Fruit fly (Drosophila melanogaster): Measurements from ENCODE around the gene Dhc98D.

Gene Dhc98D

DNA sequence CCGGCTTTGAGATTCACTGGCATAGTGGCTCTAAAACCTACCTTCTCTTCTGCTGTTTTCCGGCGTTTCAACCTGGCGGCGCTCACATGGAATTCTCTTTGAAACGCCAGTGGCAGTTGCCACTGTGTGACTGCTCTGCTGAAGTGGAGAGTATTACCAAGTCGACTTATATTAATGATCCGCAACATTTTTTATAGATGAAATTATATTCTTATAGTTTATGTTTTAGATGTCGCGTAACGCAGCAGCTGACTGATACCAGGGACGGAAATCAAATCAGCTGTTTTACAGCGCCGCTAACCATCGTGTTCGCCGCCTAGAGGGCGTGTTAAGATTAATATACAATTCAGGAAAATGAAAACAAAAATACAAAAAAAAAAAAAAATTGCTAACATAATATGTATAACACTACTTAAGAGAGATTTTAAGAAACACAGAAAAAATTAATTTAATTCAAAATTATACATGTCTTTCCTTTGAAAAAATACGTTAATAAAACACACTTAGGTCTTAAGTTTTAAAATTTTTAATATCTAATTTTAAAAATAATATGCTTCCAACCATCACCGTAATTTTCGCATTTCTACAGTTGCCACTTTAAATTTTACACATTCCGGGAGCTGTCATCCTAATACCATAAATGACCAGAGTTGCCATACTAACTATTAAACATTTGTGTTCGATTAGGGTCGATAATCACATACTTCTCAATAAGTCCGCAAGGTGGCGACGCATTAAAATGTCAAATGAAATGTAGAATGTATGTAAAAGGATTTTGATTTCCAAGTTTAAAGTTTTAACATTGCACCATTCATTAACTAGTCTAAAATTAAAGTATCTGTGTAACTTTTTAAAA lies 58.0 kb downstream of the Dhc98D start, which contains the start of gene mIF2 (continued):
- no peak for TF ChIP-seq PHDP (tag; optimal IDR thresholded peaks at IDR 0.05)
- no peak for TF ChIP-seq nau (GFP tag; optimal IDR thresholded peaks at IDR 0.05)
- no peak for TF ChIP-seq danr (GFP tag; IDR thresholded peaks at IDR 0.05)
- no peak for TF ChIP-seq Atf3 (GFP tag; optimal IDR thresholded peaks at IDR 0.05)
- no peak for TF ChIP-seq org-1 (GFP tag; optimal IDR thresholded peaks at IDR 0.05)
- no peak for TF ChIP-seq vfl (GFP tag; optimal IDR thresholded peaks at IDR 0.05)
- TF ChIP-seq CG8290 (GFP tag; optimal IDR thresholded peaks at IDR 0.05), result peak; percentile 33
- peak in 1 of 2 experiments; percentile 61 for TF ChIP-seq CG8290 (tag; optimal IDR thresholded peaks at IDR 0.05)
- peak; percentile 26 for TF ChIP-seq nmo (GFP tag; optimal IDR thresholded peaks at IDR 0.05)
- TF ChIP-seq CG10431 (GFP tag; optimal IDR thresholded peaks at IDR 0.05), result no peak
- TF ChIP-seq CG7556 (GFP tag; optimal IDR thresholded peaks at IDR 0.05), result no peak
- TF ChIP-seq CG4707 (GFP tag; optimal IDR thresholded peaks at IDR 0.05), result no peak
- TF ChIP-seq zfh1 (GFP tag; IDR thresholded peaks at IDR 0.05), result no peak
- 0 out of 2 replicates have a peak, but pooled peaks have one; percentile 18 for TF ChIP-seq E2f1 (GFP tag; IDR thresholded peaks at IDR 0.05)
- TF ChIP-seq CG18619 (GFP tag; optimal IDR thresholded peaks at IDR 0.05), result no peak
- TF ChIP-seq CG7786 (GFP tag; optimal IDR thresholded peaks at IDR 0.05), result no peak
- no peak for TF ChIP-seq Oaz (GFP tag; IDR thresholded peaks at IDR 0.05)
- no peak for TF ChIP-seq Aef1 (GFP tag; IDR thresholded peaks at IDR 0.05)
- TF ChIP-seq Adf1 (GFP tag; IDR thresholded peaks at IDR 0.05), result no peak
- TF ChIP-seq CG5245 (GFP tag; optimal IDR thresholded peaks at IDR 0.05), result no peak
- no peak for TF ChIP-seq CG31388 (GFP tag; optimal IDR thresholded peaks at IDR 0.05)
- no peak for TF ChIP-seq twi (tag; optimal IDR thresholded peaks at IDR 0.05)
- TF ChIP-seq toy (GFP tag; IDR thresholded peaks at IDR 0.05), result no peak
- TF ChIP-seq CG10147 (GFP tag; optimal IDR thresholded peaks at IDR 0.05), result no peak
- TF ChIP-seq CG1792 (GFP tag; optimal IDR thresholded peaks at IDR 0.05), result no peak
- TF ChIP-seq CG4328 (GFP tag; optimal IDR thresholded peaks at IDR 0.05), result no peak
- TF ChIP-seq emc (GFP tag; optimal IDR thresholded peaks at IDR 0.05), result no peak
- peak; percentile 33 for TF ChIP-seq Xbp1 (GFP tag; optimal IDR thresholded peaks at IDR 0.05)
- TF ChIP-seq chinmo (GFP tag; IDR thresholded peaks at IDR 0.05; ENCODE audit: partially characterized antibody), result no peak
- no peak for TF ChIP-seq Asciz (GFP tag; optimal IDR thresholded peaks at IDR 0.05)
- no peak for TF ChIP-seq lmd (GFP tag; IDR thresholded peaks at IDR 0.05)
- TF ChIP-seq corto (GFP tag; optimal IDR thresholded peaks at IDR 0.05), result no peak
- no peak for TF ChIP-seq disco-r (GFP tag; optimal IDR thresholded peaks at IDR 0.05)
- TF ChIP-seq CG17829 (tag; optimal IDR thresholded peaks at IDR 0.05), result peak; percentile 30
- TF ChIP-seq CoRest (tag; optimal IDR thresholded peaks at IDR 0.05), result peak; percentile 27
- TF ChIP-seq Hmr (GFP tag; optimal IDR thresholded peaks at IDR 0.05), result peak; percentile 41
- TF ChIP-seq exex (tag; optimal IDR thresholded peaks at IDR 0.05), result no peak
- no peak for TF ChIP-seq kay (GFP tag; optimal IDR thresholded peaks at IDR 0.05)
- no peak for TF ChIP-seq unpg (GFP tag; optimal IDR thresholded peaks at IDR 0.05)
- TF ChIP-seq ranshi (GFP tag; IDR thresholded peaks at IDR 0.05), result no peak
- no peak for TF ChIP-seq CG9609 (GFP tag; optimal IDR thresholded peaks at IDR 0.05)
- TF ChIP-seq CG2712 (tag; optimal IDR thresholded peaks at IDR 0.05), result peak; percentile 31
- TF ChIP-seq NC2α (GFP tag; optimal IDR thresholded peaks at IDR 0.05), result no peak
- TF ChIP-seq BEAF-32 (GFP tag; optimal IDR thresholded peaks at IDR 0.05), result peak; percentile 20
- peak; percentile 51 for TF ChIP-seq abd-A (tag; optimal IDR thresholded peaks at IDR 0.05)
- peak; percentile 4 for TF ChIP-seq CG2678 (tag; optimal IDR thresholded peaks at IDR 0.05)
- no peak for TF ChIP-seq CG12299 (tag; optimal IDR thresholded peaks at IDR 0.05)
- no peak for TF ChIP-seq gce (GFP tag; IDR thresholded peaks at IDR 0.05)
- no peak for TF ChIP-seq yki (optimal IDR thresholded peaks at IDR 0.05)
- TF ChIP-seq Hr39 (optimal IDR thresholded peaks at IDR 0.05), result no peak
- no peak for TF ChIP-seq sisA (GFP tag; IDR thresholded peaks at IDR 0.05)

Measured in whole organism, embryonic.